Fruit fly (Drosophila melanogaster) whole organism, pupa: Measurements from ENCODE around the gene twit.

ENCODE experiments used
- CG10348 ChIP-seq: fragments of 200-800 bp; sonication (Bioruptor generic); IDR thresholded peaks from 2 replicates; pipeline ENCODE4 v1.3.6; 2022; ENCODE audit warnings: missing biosample characterization, missing genetic modification characterization
- CG12605 ChIP-seq: fragments of 200-800 bp; sonication (Bioruptor generic); IDR thresholded peaks from 2 replicates; pipeline ENCODE4 v1.3.6; 2022; ENCODE audit warnings: missing biosample characterization, missing genetic modification characterization
- CG13204 ChIP-seq: fragments of 200-800 bp; sonication (Bioruptor generic); optimal IDR thresholded peaks from 2 replicates; lab custom pipeline; 2018; ENCODE audit warnings: missing biosample characterization, mild to moderate bottlenecking, missing genetic modification characterization, moderate library complexity
- CG14655 ChIP-seq: fragments of 200-800 bp; sonication (Bioruptor generic); optimal IDR thresholded peaks from 3 replicates; lab custom pipeline; 2017; ENCODE audit warnings: mild to moderate bottlenecking, missing biosample characterization, missing genetic modification reagents, missing genetic modification characterization
- CG15710 ChIP-seq: fragments of 200-800 bp; sonication (Bioruptor generic); optimal IDR thresholded peaks from 2 replicates; lab custom pipeline; 2018; ENCODE audit warnings: missing biosample characterization, mild to moderate bottlenecking, missing genetic modification characterization, moderate library complexity
- CG17806 ChIP-seq: fragments of 200-800 bp; sonication (Bioruptor generic); optimal IDR thresholded peaks from 2 replicates; lab custom pipeline; 2018; ENCODE audit warnings: missing biosample characterization, mild to moderate bottlenecking, missing genetic modification characterization, moderate library complexity
- CG32121 ChIP-seq: fragments of 200-800 bp; sonication (Bioruptor generic); IDR thresholded peaks from 2 replicates; pipeline ENCODE4 v1.3.6; 2022; ENCODE audit warnings: missing biosample characterization, missing genetic modification characterization
- CG34367 ChIP-seq: fragments of 200-800 bp; sonication (Bioruptor generic); optimal IDR thresholded peaks from 2 replicates; lab custom pipeline; 2018; ENCODE audit warnings: missing biosample characterization, mild to moderate bottlenecking, missing genetic modification characterization
- CG4496 ChIP-seq: fragments of 200-800 bp; sonication (Bioruptor generic); IDR thresholded peaks from 3 replicates; pipeline ENCODE4 v1.3.6; 2022; ENCODE audit warnings: missing biosample characterization, missing genetic modification characterization
- CG8159 ChIP-seq: fragments of 200-800 bp; sonication (Bioruptor generic); optimal IDR thresholded peaks from 3 replicates; lab custom pipeline; 2018; ENCODE audit warnings: missing biosample characterization, mild to moderate bottlenecking, missing genetic modification characterization, moderate library complexity
- CG8301 ChIP-seq: fragments of 200-800 bp; sonication (Bioruptor generic); optimal IDR thresholded peaks from 2 replicates; lab custom pipeline; 2018; ENCODE audit warnings: missing biosample characterization, mild to moderate bottlenecking, missing genetic modification characterization
- CG9948 ChIP-seq: fragments of 200-800 bp; sonication (Bioruptor generic); optimal IDR thresholded peaks from 2 replicates; lab custom pipeline; 2018; ENCODE audit warnings: missing biosample characterization, mild to moderate bottlenecking, missing genetic modification characterization, moderate library complexity
- D1 ChIP-seq: fragments of 200-800 bp; sonication (Bioruptor generic); optimal IDR thresholded peaks from 2 replicates; lab custom pipeline; 2018; ENCODE audit warnings: missing biosample characterization, mild to moderate bottlenecking, missing genetic modification characterization, moderate library complexity
- EcR ChIP-seq: fragments of 200-800 bp; sonication (Bioruptor generic); optimal IDR thresholded peaks from 3 replicates; lab custom pipeline; 2019; ENCODE audit warnings: missing biosample characterization, missing genetic modification characterization, mild to moderate bottlenecking, moderate library complexity, missing genetic modification reagents
- Ets98B ChIP-seq: fragments of 200-800 bp; sonication (Bioruptor generic); IDR thresholded peaks from 2 replicates; pipeline ENCODE4 v1.3.6; 2022; ENCODE audit warnings: missing biosample characterization, missing genetic modification characterization
- Pif1A ChIP-seq: fragments of 200-800 bp; sonication (Bioruptor generic); optimal IDR thresholded peaks from 3 replicates; lab custom pipeline; 2016; ENCODE audit warnings: missing biosample characterization, missing genetic modification characterization
- Pif1B ChIP-seq: fragments of 200-800 bp; sonication (Bioruptor generic); optimal IDR thresholded peaks from 3 replicates; lab custom pipeline; 2016; ENCODE audit warnings: missing biosample characterization, missing genetic modification characterization
- Snoo ChIP-seq: fragments of 200-800 bp; sonication (Bioruptor generic); optimal IDR thresholded peaks from 3 replicates; lab custom pipeline; 2017; ENCODE audit warnings: missing biosample characterization, mild to moderate bottlenecking, missing genetic modification characterization, inconsistent platforms
- fd96Ca ChIP-seq: fragments of 200-800 bp; sonication (Bioruptor generic); IDR thresholded peaks from 3 replicates; pipeline ENCODE4 v1.3.6; 2022; ENCODE audit warnings: missing biosample characterization, missing genetic modification characterization
- gl ChIP-seq: fragments of 200-800 bp; sonication (Bioruptor generic); optimal IDR thresholded peaks from 2 replicates; lab custom pipeline; 2018; ENCODE audit warnings: missing biosample characterization, mild to moderate bottlenecking, missing genetic modification characterization
- rn ChIP-seq: fragments of 200-800 bp; sonication (Bioruptor generic); IDR thresholded peaks from 2 replicates; pipeline ENCODE4 v1.3.6; 2022; ENCODE audit warnings: missing biosample characterization, missing genetic modification characterization

Gene twit

dm6 chr2L:20823196-20824105 lies 28.9 kb upstream of the twit start:
- TF ChIP-seq CG9948 (tag; lab: Kevin White, UChicago): peak; percentile 30
- TF ChIP-seq CG8159 (tag; lab: Kevin White, UChicago): peak; percentile 26
- peak; percentile 45 for TF ChIP-seq CG14655 (GFP tag; lab: Kevin White, UChicago)
- peak; percentile 72 for TF ChIP-seq EcR (GFP tag; lab: Kevin White, UChicago)
- TF ChIP-seq CG4496 (GFP tag; lab: Robert Waterston, UW): 0 out of 3 replicates have a peak, but pooled peaks have one; percentile 65
- no peak for TF ChIP-seq CG17806 (tag; lab: Kevin White, UChicago)
- TF ChIP-seq fd96Ca (GFP tag; lab: Robert Waterston, UW): peak; percentile 11; the same call in 2 of the 3 replicates
- TF ChIP-seq Pif1A (GFP tag; lab: Kevin White, UChicago): peak; percentile 8
- TF ChIP-seq Pif1B: peak; percentile 30
- 0 out of 2 replicates have a peak, but pooled peaks have one; percentile 15 for TF ChIP-seq CG12605 (GFP tag; lab: Robert Waterston, UW)
- TF ChIP-seq CG34367 (tag; lab: Kevin White, UChicago): no peak
- TF ChIP-seq CG10348: no peak
- no peak for TF ChIP-seq D1
- TF ChIP-seq CG32121: peak; percentile 82
- TF ChIP-seq Ets98B (GFP tag; lab: Robert Waterston, UW): peak; percentile 69; the same call in 1 of the 2 replicates
- TF ChIP-seq Snoo (tag; lab: Kevin White, UChicago): peak; percentile 28
- no peak for TF ChIP-seq CG8301 (tag; lab: Kevin White, UChicago)
- TF ChIP-seq gl (tag; lab: Kevin White, UChicago): peak; percentile 60
- TF ChIP-seq CG13204 (GFP tag; lab: Kevin White, UChicago): peak; percentile 94
- no peak for TF ChIP-seq rn (GFP tag; lab: Robert Waterston, UW)
- no peak for TF ChIP-seq CG15710 (tag; lab: Kevin White, UChicago)

dm6 chr2L:20824136-20824789 lies 28.1 kb upstream of the twit start:
- TF ChIP-seq Pif1A (GFP tag; lab: Kevin White, UChicago): no peak
- TF ChIP-seq gl (tag; lab: Kevin White, UChicago): no peak
- peak; percentile 10; the same call in 1 of the 2 replicates for TF ChIP-seq CG32121

dm6 chr2L:20825265-20825664 lies 27.1 kb upstream of the twit start:
- TF ChIP-seq CG13204 (GFP tag; lab: Kevin White, UChicago) (peak; percentile 89), CG8159 (tag; lab: Kevin White, UChicago) (no peak), EcR (GFP tag; lab: Kevin White, UChicago) (peak; percentile 89), CG14655 (GFP tag; lab: Kevin White, UChicago) (no peak), CG12605 (GFP tag; lab: Robert Waterston, UW) (peak; percentile 57; the same call in 1 of the 2 replicates), gl (tag; lab: Kevin White, UChicago) (peak; percentile 16)

- no peak for TF ChIP-seq gl (tag; lab: Kevin White, UChicago)
- no peak for TF ChIP-seq CG8159 (tag; lab: Kevin White, UChicago)
- TF ChIP-seq CG32121: no peak
- TF ChIP-seq D1: no peak
- no peak for TF ChIP-seq CG34367 (tag; lab: Kevin White, UChicago)
- TF ChIP-seq CG9948 (tag; lab: Kevin White, UChicago): no peak
- no peak for TF ChIP-seq CG15710 (tag; lab: Kevin White, UChicago)
- no peak for TF ChIP-seq fd96Ca (GFP tag; lab: Robert Waterston, UW)
- TF ChIP-seq CG17806 (tag; lab: Kevin White, UChicago): no peak
- TF ChIP-seq Pif1A (GFP tag; lab: Kevin White, UChicago): no peak
- no peak for TF ChIP-seq EcR (GFP tag; lab: Kevin White, UChicago)
- TF ChIP-seq CG4496 (GFP tag; lab: Robert Waterston, UW): no peak
- no peak for TF ChIP-seq CG12605 (GFP tag; lab: Robert Waterston, UW)
- TF ChIP-seq CG10348: no peak
Measured at dm6 chr2L:20826226-20826625, 26.2 kb upstream of the twit start.

dm6 chr2L:20827045-20827444 lies 25.3 kb upstream of the twit start:
- TF ChIP-seq CG14655 (GFP tag; lab: Kevin White, UChicago) (no peak), CG32121 (no peak), CG9948 (tag; lab: Kevin White, UChicago) (no peak), gl (tag; lab: Kevin White, UChicago) (no peak), CG10348 (no peak), CG4496 (GFP tag; lab: Robert Waterston, UW) (no peak), Ets98B (GFP tag; lab: Robert Waterston, UW) (no peak), CG13204 (GFP tag; lab: Kevin White, UChicago) (no peak), CG15710 (tag; lab: Kevin White, UChicago) (no peak), D1 (no peak), CG8159 (tag; lab: Kevin White, UChicago) (no peak), CG17806 (tag; lab: Kevin White, UChicago) (no peak), EcR (GFP tag; lab: Kevin White, UChicago) (no peak), Pif1A (GFP tag; lab: Kevin White, UChicago) (no peak), CG34367 (tag; lab: Kevin White, UChicago) (no peak), Snoo (tag; lab: Kevin White, UChicago) (no peak)
- TF ChIP-seq, all 21 proteins: peak for 0
